Worm (Caenorhabditis elegans): Measurements from ENCODE around the gene twk-36.

twk-36 gene

ce11 chrV:17767768-17768167 lies 20.9 kb upstream of the twk-36 start:
- no peak for TF ChIP-seq aly-2 (tag; optimal IDR thresholded peaks at IDR 0.05)
- no peak for TF ChIP-seq ztf-11 (tag; optimal IDR thresholded peaks at IDR 0.05)
- no peak for TF ChIP-seq nhr-21 (tag; optimal IDR thresholded peaks at IDR 0.05)
- TF ChIP-seq mbf-1 (tag; optimal IDR thresholded peaks at IDR 0.05), result no peak
- TF ChIP-seq peb-1 (tag; optimal IDR thresholded peaks at IDR 0.05), result no peak
- no peak for TF ChIP-seq lin-39 (tag; optimal IDR thresholded peaks at IDR 0.05)
- no peak for TF ChIP-seq ZK546.5 (tag; optimal IDR thresholded peaks at IDR 0.05)
- TF ChIP-seq Y55F3AM.14 (GFP tag; optimal IDR thresholded peaks at IDR 0.05), result no peak
- no peak for TF ChIP-seq unc-39 (tag; optimal IDR thresholded peaks at IDR 0.05)
- no peak for TF ChIP-seq ztf-1 (GFP tag; conservative IDR thresholded peaks at IDR 0.05)
- no peak for TF ChIP-seq unc-62 (GFP tag; optimal IDR thresholded peaks at IDR 0.05)
- TF ChIP-seq mdl-1 (tag; optimal IDR thresholded peaks at IDR 0.05), result no peak
- TF ChIP-seq egl-27 (tag; optimal IDR thresholded peaks at IDR 0.05), result no peak
- no peak for TF ChIP-seq nhr-237 (tag; optimal IDR thresholded peaks at IDR 0.05)
- TF ChIP-seq nhr-6 (tag; optimal IDR thresholded peaks at IDR 0.05), result no peak
- no peak for TF ChIP-seq gmeb-1 (tag; optimal IDR thresholded peaks at IDR 0.05)
- no peak for TF ChIP-seq nhr-12 (tag; optimal IDR thresholded peaks at IDR 0.05)
- TF ChIP-seq ceh-16 (tag; optimal IDR thresholded peaks at IDR 0.05), result no peak

- TF ChIP-seq zag-1 (tag; optimal IDR thresholded peaks at IDR 0.05), result no peak
- TF ChIP-seq unc-55 (GFP tag; optimal IDR thresholded peaks at IDR 0.05), result no peak
- TF ChIP-seq ztf-1 (GFP tag; conservative IDR thresholded peaks at IDR 0.05), result no peak
- no peak for TF ChIP-seq nhr-129 (tag; optimal IDR thresholded peaks at IDR 0.05)
- TF ChIP-seq gmeb-1 (tag; optimal IDR thresholded peaks at IDR 0.05), result no peak
- TF ChIP-seq ZK546.5 (tag; optimal IDR thresholded peaks at IDR 0.05), result no peak
- TF ChIP-seq nhr-11 (tag; optimal IDR thresholded peaks at IDR 0.05), result no peak
- TF ChIP-seq peb-1 (tag; optimal IDR thresholded peaks at IDR 0.05), result no peak
- no peak for TF ChIP-seq unc-62 (GFP tag; optimal IDR thresholded peaks at IDR 0.05)
- no peak for TF ChIP-seq crh-2 (tag; optimal IDR thresholded peaks at IDR 0.05)
- no peak for TF ChIP-seq snpc-4 (tag; optimal IDR thresholded peaks at IDR 0.05)
These were observed 20.4 kb upstream of the twk-36 start, which contains the start of gene srh-284 for ce11 chrV:17767249-17767648. srh-284 (plus strand) TSS chrV:17767549.

- TF ChIP-seq lin-13 (GFP tag; optimal IDR thresholded peaks at IDR 0.05), result no peak
These were observed 18.2 kb upstream of the twk-36 start, which contains the start of the genes C47A10.16 and srh-283 for ce11 chrV:17765077-17765476. C47A10.16 (minus strand) TSS chrV:17765177. srh-283 (plus strand) TSS chrV:17765348.

DNA sequence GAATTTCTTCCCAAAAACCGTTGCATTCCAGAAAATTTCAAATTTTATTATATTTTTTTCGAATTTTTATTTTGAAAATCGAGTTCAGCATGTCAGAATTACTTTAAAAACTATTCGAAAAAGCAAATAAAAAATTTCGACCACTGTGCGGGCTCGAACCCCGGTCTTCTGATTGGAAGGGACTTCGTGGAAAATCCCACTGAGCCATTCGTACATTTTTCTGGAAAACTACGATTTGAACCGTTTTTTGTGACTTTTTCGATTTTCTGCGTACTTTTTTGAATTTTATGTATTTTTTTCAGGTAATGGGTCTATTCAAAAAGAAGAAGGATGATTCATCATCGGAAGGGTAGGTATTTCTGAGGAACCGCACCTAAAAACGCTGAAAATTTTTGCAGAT lies 8.7 kb upstream of the twk-36 start, which contains the start of gene pgp-9:
pgp-9 (plus strand) TSS at position 301 of the 400 bp plus-strand sequence.
- no peak for TF ChIP-seq zag-1 (tag; optimal IDR thresholded peaks at IDR 0.05)
- TF ChIP-seq unc-39 (tag; optimal IDR thresholded peaks at IDR 0.05), result no peak
- no peak for TF ChIP-seq aly-2 (tag; optimal IDR thresholded peaks at IDR 0.05)
- no peak for TF ChIP-seq lin-11 (tag; optimal IDR thresholded peaks at IDR 0.05)
- TF ChIP-seq ZK546.5 (tag; optimal IDR thresholded peaks at IDR 0.05), result no peak
- TF ChIP-seq F13H6.1 (tag; optimal IDR thresholded peaks at IDR 0.05), result no peak
- no peak for TF ChIP-seq mbf-1 (tag; optimal IDR thresholded peaks at IDR 0.05)
- no peak for TF ChIP-seq crh-2 (tag; optimal IDR thresholded peaks at IDR 0.05)
- no peak for TF ChIP-seq R02D3.7 (tag; optimal IDR thresholded peaks at IDR 0.05)
- no peak for TF ChIP-seq blmp-1 (tag; optimal IDR thresholded peaks at IDR 0.05; ENCODE audit: insufficient read depth)

ce11 chrV:17754999-17755398 lies 8.1 kb upstream of the twk-36 start:
- TF ChIP-seq ZK546.5 (tag; optimal IDR thresholded peaks at IDR 0.05) (no peak), mab-5 (tag; optimal IDR thresholded peaks at IDR 0.05) (no peak), sma-9 (GFP tag; optimal IDR thresholded peaks at IDR 0.05) (peak; percentile 38), sma-9 (tag; optimal IDR thresholded peaks at IDR 0.05) (no peak), ztf-4 (tag; optimal IDR thresholded peaks at IDR 0.05) (no peak), nhr-77 (tag; optimal IDR thresholded peaks at IDR 0.05) (no peak), fos-1 (tag; optimal IDR thresholded peaks at IDR 0.05) (peak; percentile 59)
